Fruit fly (Drosophila melanogaster): Measurements from ENCODE around the gene mbf1.

The mbf1 gene

dm6 chr3L:16572208-16572607 lies 2.0 kb upstream of the mbf1 start (continued):
- TF ChIP-seq ac (GFP tag; optimal IDR thresholded peaks at IDR 0.05) (peak; percentile 33), bbx (GFP tag; IDR thresholded peaks at IDR 0.05; ENCODE audit: partially characterized antibody) (peak; percentile 47; the same call in 1 of the 2 replicates), odd (GFP tag; optimal IDR thresholded peaks at IDR 0.05) (no peak), mirr (GFP tag; optimal IDR thresholded peaks at IDR 0.05) (peak; percentile 9), Med (GFP tag) (peak; percentile 70), tin (GFP tag; optimal IDR thresholded peaks at IDR 0.05) (no peak), sens (GFP tag) (peak; percentile 34), pros (GFP tag; optimal IDR thresholded peaks at IDR 0.05) (peak; percentile 5), chinmo (GFP tag; IDR thresholded peaks at IDR 0.05; ENCODE audit: partially characterized antibody) (peak; percentile 72; the same call in 2 of the 4 replicates), Asciz (GFP tag; optimal IDR thresholded peaks at IDR 0.05) (no peak), Usf (GFP tag; optimal IDR thresholded peaks at IDR 0.05) (no peak), CHES-1-like (GFP tag; optimal IDR thresholded peaks at IDR 0.05) (peak; percentile 1), CG7745 (tag; optimal IDR thresholded peaks at IDR 0.05) (peak; percentile 84), CG9876 (GFP tag; optimal IDR thresholded peaks at IDR 0.05) (no peak), NFAT (GFP tag; IDR thresholded peaks at IDR 0.05) (peak; percentile 54; the same call in 1 of the 2 replicates), CG34422 (GFP tag; IDR thresholded peaks at IDR 0.05) (no peak), CG11695 (GFP tag; IDR thresholded peaks at IDR 0.05) (0 out of 3 replicates have a peak, but pooled peaks have one; percentile 26), CG34376 (GFP tag; optimal IDR thresholded peaks at IDR 0.05) (peak; percentile 71), CG8359 (GFP tag; optimal IDR thresholded peaks at IDR 0.05; ENCODE audit: borderline replicate concordance) (peak; percentile 99), HHEX (GFP tag; optimal IDR thresholded peaks at IDR 0.05) (peak; percentile 17), CG17829 (tag; optimal IDR thresholded peaks at IDR 0.05) (no peak), grn (GFP tag; optimal IDR thresholded peaks at IDR 0.05) (peak; percentile 92), dpn (GFP tag; optimal IDR thresholded peaks at IDR 0.05) (peak in 1 of 2 experiments; percentile 0), CG10209 (GFP tag; optimal IDR thresholded peaks at IDR 0.05) (no peak), fd64A (GFP tag; optimal IDR thresholded peaks at IDR 0.05) (no peak), CG3163 (GFP tag; optimal IDR thresholded peaks at IDR 0.05) (peak; percentile 86), CG13123 (GFP tag; optimal IDR thresholded peaks at IDR 0.05) (no peak), stc (GFP tag; IDR thresholded peaks at IDR 0.05) (peak; percentile 34; the same call in 1 of the 2 replicates), Rx (GFP tag; IDR thresholded peaks at IDR 0.05) (no peak), stwl (tag; optimal IDR thresholded peaks at IDR 0.05) (peak; percentile 15), Sox102F (GFP tag; optimal IDR thresholded peaks at IDR 0.05) (no peak), CG12104 (GFP tag; optimal IDR thresholded peaks at IDR 0.05) (no peak), CG12942 (GFP tag; optimal IDR thresholded peaks at IDR 0.05) (no peak), CG2116 (GFP tag; optimal IDR thresholded peaks at IDR 0.05) (no peak), CG16813 (GFP tag; IDR thresholded peaks at IDR 0.05; ENCODE audit: partially characterized antibody) (no peak), repo (GFP tag; optimal IDR thresholded peaks at IDR 0.05) (no peak), CG10274 (GFP tag; optimal IDR thresholded peaks at IDR 0.05) (no peak), Trl (optimal IDR thresholded peaks at IDR 0.05) (peak; percentile 60 to 81), Trl (GFP tag; optimal IDR thresholded peaks at IDR 0.05) (no peak), Oaz (GFP tag; IDR thresholded peaks at IDR 0.05) (no peak), gfzf (GFP tag; optimal IDR thresholded peaks at IDR 0.05) (no peak), CG32767 (GFP tag; IDR thresholded peaks at IDR 0.05) (no peak), Vsx1 (GFP tag; optimal IDR thresholded peaks at IDR 0.05) (peak; percentile 16), CG17568 (GFP tag; optimal IDR thresholded peaks at IDR 0.05) (peak; percentile 9), lab (GFP tag; optimal IDR thresholded peaks at IDR 0.05) (peak; percentile 55), E2f2 (GFP tag; IDR thresholded peaks at IDR 0.05) (peak; percentile 17; the same call in 1 of the 2 replicates), CG8290 (GFP tag; optimal IDR thresholded peaks at IDR 0.05) (no peak), CG8290 (tag; optimal IDR thresholded peaks at IDR 0.05) (peak in 1 of 2 experiments; percentile 40), E2f1 (GFP tag; IDR thresholded peaks at IDR 0.05) (no peak), ATbp (GFP tag; optimal IDR thresholded peaks at IDR 0.05) (no peak), so (GFP tag; IDR thresholded peaks at IDR 0.05) (peak; percentile 52; the same call in 2 of the 3 replicates)

Measured in whole organism, embryonic.